Fruit fly (Drosophila melanogaster) whole organism, embryonic: ENCODE results near the gene Pde6.

Experiments
- CG10321 ChIP-seq: fragments of 200-800 bp; sonication (Bioruptor generic); IDR thresholded peaks from 2 replicates; pipeline ENCODE4 v1.3.6; 2022; ENCODE audit warnings: missing biosample characterization, missing genetic modification characterization
- CG11247 ChIP-seq: fragments of 200-800 bp; sonication (Bioruptor generic); IDR thresholded peaks from 2 replicates; pipeline ENCODE4 v1.3.6; 2022; ENCODE audit warnings: missing biosample characterization, missing genetic modification characterization
- CG11696 ChIP-seq: fragments of 200-800 bp; sonication (Bioruptor generic); IDR thresholded peaks from 2 replicates; pipeline ENCODE4 v1.3.6; 2022; ENCODE audit warnings: missing biosample characterization, missing genetic modification characterization
- CG14710 ChIP-seq: fragments of 200-800 bp; sonication (Bioruptor generic); optimal IDR thresholded peaks from 3 replicates; lab custom pipeline; 2019; ENCODE audit warnings: missing biosample characterization, mild to moderate bottlenecking, missing genetic modification characterization, moderate library complexity
- CG16813 ChIP-seq: fragments of 200-800 bp; sonication (Bioruptor generic); IDR thresholded peaks from 3 replicates; pipeline ENCODE4 v1.3.6; 2022; ENCODE audit warnings: missing biosample characterization, missing genetic modification characterization; ENCODE audit not compliant: partially characterized antibody
- CG18011 ChIP-seq: fragments of 200-800 bp; sonication (Bioruptor generic); optimal IDR thresholded peaks from 2 replicates; lab custom pipeline; 2017; ENCODE audit warnings: missing biosample characterization, missing genetic modification characterization, mild to moderate bottlenecking, moderate library complexity, missing genotype
- CG18476 ChIP-seq: fragments of 200-800 bp; sonication (Bioruptor generic); optimal IDR thresholded peaks from 2 replicates; lab custom pipeline; 2016; ENCODE audit warnings: missing biosample characterization, mild to moderate bottlenecking, missing genetic modification characterization
- CG18619 ChIP-seq: fragments of 200-800 bp; sonication (Bioruptor generic); optimal IDR thresholded peaks from 3 replicates; lab custom pipeline; 2017; ENCODE audit warnings: missing biosample characterization, mild to moderate bottlenecking, missing genetic modification characterization
- CG2116 ChIP-seq: fragments of 200-800 bp; sonication (Bioruptor generic); optimal IDR thresholded peaks from 3 replicates; lab custom pipeline; 2018; ENCODE audit warnings: missing biosample characterization, mild to moderate bottlenecking, missing genetic modification characterization
- CG3065 ChIP-seq: fragments of 200-800 bp; sonication (Bioruptor generic); optimal IDR thresholded peaks from 2 replicates; lab custom pipeline; 2016; ENCODE audit warnings: missing biosample characterization, missing genetic modification characterization
- CG33213 ChIP-seq: fragments of 200-800 bp; sonication (Bioruptor generic); optimal IDR thresholded peaks from 3 replicates; lab custom pipeline; 2016; ENCODE audit warnings: missing biosample characterization, missing genetic modification characterization
- CG4404 ChIP-seq: fragments of 200-800 bp; sonication (Bioruptor generic); IDR thresholded peaks from 2 replicates; pipeline ENCODE4 v1.3.6; 2022; ENCODE audit warnings: missing biosample characterization, missing genetic modification characterization
- CG5180 ChIP-seq: fragments of 200-800 bp; sonication (Bioruptor generic); optimal IDR thresholded peaks from 3 replicates; lab custom pipeline; 2017; ENCODE audit warnings: missing biosample characterization, missing genetic modification characterization, mild to moderate bottlenecking, moderate library complexity, missing genetic modification reagents
- CG6813 ChIP-seq: fragments of 200-800 bp; sonication (Bioruptor generic); optimal IDR thresholded peaks from 2 replicates; lab custom pipeline; 2017; ENCODE audit warnings: missing biosample characterization, missing genetic modification characterization, mild to moderate bottlenecking, moderate library complexity, missing genetic modification reagents
- CG8281 ChIP-seq: fragments of 200-800 bp; sonication (Bioruptor generic); optimal IDR thresholded peaks from 2 replicates; lab custom pipeline; 2018; ENCODE audit warnings: missing biosample characterization, mild to moderate bottlenecking, missing genetic modification characterization, moderate library complexity
- E2f1 ChIP-seq: fragments of 200-800 bp; sonication (Bioruptor generic); IDR thresholded peaks from 2 replicates; pipeline ENCODE4 v1.3.6; 2022; ENCODE audit warnings: missing biosample characterization, missing genetic modification characterization
- Jarid2 ChIP-seq: fragments of 200-800 bp; sonication (Bioruptor generic); optimal IDR thresholded peaks from 3 replicates; lab custom pipeline; 2017; ENCODE audit warnings: mild to moderate bottlenecking, missing biosample characterization, missing genetic modification reagents, missing genetic modification characterization
- MTF-1 ChIP-seq: fragments of 200-800 bp; sonication (Bioruptor generic); optimal IDR thresholded peaks from 2 replicates; lab custom pipeline; 2018; ENCODE audit warnings: missing biosample characterization, mild to moderate bottlenecking, missing genetic modification characterization, borderline replicate concordance
- Myb ChIP-seq: fragments of 200-800 bp; sonication (Bioruptor generic); optimal IDR thresholded peaks from 2 replicates; lab custom pipeline; 2016; ENCODE audit warnings: missing biosample characterization, missing genetic modification characterization
- Nf-YA ChIP-seq: fragments of 200-800 bp; sonication (Bioruptor generic); IDR thresholded peaks from 2 replicates; pipeline ENCODE4 v1.3.6; 2022; ENCODE audit warnings: missing biosample characterization, missing genetic modification characterization
- Rfx ChIP-seq: fragments of 200-800 bp; sonication (Bioruptor generic); IDR thresholded peaks from 2 replicates; pipeline ENCODE4 v1.3.6; 2022; ENCODE audit warnings: missing biosample characterization, missing genetic modification characterization
- Sin3A ChIP-seq: fragments of >200 bp; optimal IDR thresholded peaks from 2 replicates; lab custom pipeline; 2018
- Sox100B ChIP-seq: fragments of 200-800 bp; sonication (Bioruptor generic); optimal IDR thresholded peaks from 3 replicates; lab custom pipeline; 2018; ENCODE audit warnings: missing biosample characterization, mild to moderate bottlenecking, missing genetic modification characterization
- TFAM ChIP-seq: fragments of 200-800 bp; sonication (Bioruptor generic); optimal IDR thresholded peaks from 2 replicates; lab custom pipeline; 2017; ENCODE audit warnings: missing biosample characterization, missing genetic modification characterization, inconsistent platforms
- al ChIP-seq: fragments of 200-800 bp; sonication (Bioruptor generic); IDR thresholded peaks from 2 replicates; pipeline ENCODE4 v1.3.6; 2022; ENCODE audit warnings: missing biosample characterization, missing genetic modification characterization
- ash1 ChIP-seq: fragments of 200-800 bp; sonication (Bioruptor generic); optimal IDR thresholded peaks from 2 replicates; lab custom pipeline; 2018; ENCODE audit warnings: missing biosample characterization, mild to moderate bottlenecking, missing genetic modification characterization
- btn ChIP-seq: fragments of 200-800 bp; sonication (Bioruptor generic); optimal IDR thresholded peaks from 2 replicates; lab custom pipeline; 2016; ENCODE audit warnings: missing biosample characterization, missing genetic modification characterization
- cas ChIP-seq: fragments of 200-800 bp; sonication (Bioruptor generic); IDR thresholded peaks from 2 replicates; pipeline ENCODE4 v1.3.6; 2022; ENCODE audit warnings: missing biosample characterization, missing genetic modification characterization
- chinmo ChIP-seq: fragments of 200-800 bp; sonication (Bioruptor generic); IDR thresholded peaks from 4 replicates; pipeline ENCODE4 v1.3.6; 2022; ENCODE audit warnings: missing biosample characterization, missing genetic modification characterization; ENCODE audit not compliant: partially characterized antibody
- crc ChIP-seq: fragments of 200-800 bp; sonication (Bioruptor generic); optimal IDR thresholded peaks from 2 replicates; lab custom pipeline; 2016; ENCODE audit warnings: missing biosample characterization, missing genetic modification characterization
- dati ChIP-seq: fragments of 200-800 bp; sonication (Bioruptor generic); IDR thresholded peaks from 2 replicates; pipeline ENCODE4 v1.3.6; 2022; ENCODE audit warnings: missing biosample characterization, missing genetic modification characterization
- dmrt99B ChIP-seq: fragments of 200-800 bp; sonication (Bioruptor generic); optimal IDR thresholded peaks from 2 replicates; lab custom pipeline; 2018; ENCODE audit warnings: missing biosample characterization, mild to moderate bottlenecking, missing genetic modification characterization, moderate library complexity
- dpn ChIP-seq, 2 experiments: fragments of 200-800 bp; sonication (Bioruptor generic); optimal IDR thresholded peaks; 3 replicates each; lab custom pipeline; 2016; ENCODE audit warnings: missing biosample characterization in 2 of 2, missing genetic modification characterization in 2 of 2
- fd102C ChIP-seq: fragments of 200-800 bp; sonication (Bioruptor generic); optimal IDR thresholded peaks from 2 replicates; lab custom pipeline; 2018; ENCODE audit warnings: missing biosample characterization, mild to moderate bottlenecking, missing genetic modification characterization, moderate library complexity
- ftz-f1 ChIP-seq: fragments of 200-800 bp; sonication (Bioruptor generic); optimal IDR thresholded peaks from 2 replicates; lab custom pipeline; 2016; ENCODE audit warnings: missing biosample characterization, missing genetic modification characterization
- gsb-n ChIP-seq: fragments of 200-800 bp; sonication (Bioruptor generic); optimal IDR thresholded peaks from 3 replicates; lab custom pipeline; 2018; ENCODE audit warnings: missing biosample characterization, mild to moderate bottlenecking, missing genetic modification characterization
- her ChIP-seq: fragments of 200-800 bp; sonication (Bioruptor generic); optimal IDR thresholded peaks from 2 replicates; lab custom pipeline; 2016; ENCODE audit warnings: missing biosample characterization, missing genetic modification characterization
- ken ChIP-seq: fragments of 200-800 bp; sonication (Bioruptor generic); IDR thresholded peaks from 3 replicates; pipeline ENCODE4 v1.3.6; 2022; ENCODE audit warnings: missing biosample characterization, missing genetic modification characterization
- lmd ChIP-seq: fragments of 200-800 bp; sonication (Bioruptor generic); IDR thresholded peaks from 2 replicates; pipeline ENCODE4 v1.3.6; 2022; ENCODE audit warnings: missing biosample characterization, missing genetic modification characterization
- mirr ChIP-seq: fragments of 200-800 bp; sonication (Bioruptor generic); optimal IDR thresholded peaks from 3 replicates; lab custom pipeline; 2018; ENCODE audit warnings: missing biosample characterization, mild to moderate bottlenecking, missing genetic modification characterization
- org-1 ChIP-seq: fragments of 200-800 bp; sonication (Bioruptor generic); optimal IDR thresholded peaks from 2 replicates; lab custom pipeline; 2017; ENCODE audit warnings: missing biosample characterization, missing genetic modification characterization
- pan ChIP-seq, 4 experiments: fragments of >200 bp in 3 of 4; fragments of 200-800 bp in 1 of 4; sonication (Bioruptor generic) in 1 of 4; optimal IDR thresholded peaks in 3 of 4; IDR thresholded peaks in 1 of 4; 2 replicates each; pipeline versions ENCODE4 v1.3.6 to Lab custom; 2017 to 2022; ENCODE audit warnings: missing biosample characterization in 2 of 4, missing genetic modification characterization in 2 of 4, mixed read lengths in 1 of 4
- pfk ChIP-seq: fragments of 200-800 bp; sonication (Bioruptor generic); optimal IDR thresholded peaks from 2 replicates; lab custom pipeline; 2018; ENCODE audit warnings: missing biosample characterization, mild to moderate bottlenecking, missing genetic modification characterization, moderate library complexity
- phol ChIP-seq: fragments of 200-800 bp; sonication (Bioruptor generic); optimal IDR thresholded peaks from 3 replicates; lab custom pipeline; 2018; ENCODE audit warnings: missing biosample characterization, mild to moderate bottlenecking, missing genetic modification characterization, moderate library complexity
- pita ChIP-seq: fragments of 200-800 bp; sonication (Bioruptor generic); optimal IDR thresholded peaks from 2 replicates; lab custom pipeline; 2017; ENCODE audit warnings: missing biosample characterization, mild to moderate bottlenecking, missing genetic modification characterization
- pros ChIP-seq: fragments of 200-800 bp; sonication (Bioruptor generic); optimal IDR thresholded peaks from 3 replicates; lab custom pipeline; 2019; ENCODE audit warnings: missing biosample characterization, mild to moderate bottlenecking, missing genetic modification characterization, moderate library complexity
- seq ChIP-seq: fragments of 200-800 bp; sonication (Bioruptor generic); IDR thresholded peaks from 2 replicates; pipeline ENCODE4 v1.3.6; 2022; ENCODE audit warnings: missing biosample characterization, missing genetic modification characterization
- sna ChIP-seq: fragments of 200-800 bp; sonication (Bioruptor generic); IDR thresholded peaks from 2 replicates; pipeline ENCODE4 v1.3.6; 2022; ENCODE audit warnings: missing biosample characterization, missing genetic modification characterization; ENCODE audit not compliant: partially characterized antibody
- tin ChIP-seq: fragments of 200-800 bp; sonication (Bioruptor generic); optimal IDR thresholded peaks from 3 replicates; lab custom pipeline; 2016; ENCODE audit warnings: missing biosample characterization, missing genetic modification characterization
- tx ChIP-seq: fragments of 200-800 bp; sonication (Bioruptor generic); optimal IDR thresholded peaks from 2 replicates; lab custom pipeline; 2016; ENCODE audit warnings: missing biosample characterization, missing genetic modification characterization
- yki ChIP-seq: fragments of >200 bp; optimal IDR thresholded peaks from 3 replicates; lab custom pipeline; 2018

Gene Pde6

dm6 chr3R:14597935-14598424, 39.9 kb upstream of the Pde6 start (continued):
- TF ChIP-seq lmd (peak; percentile 44), Jarid2 (GFP tag; lab: Kevin White, UChicago) (no peak), Rfx (GFP tag; lab: Robert Waterston, UW) (no peak), CG18011 (GFP tag; lab: Kevin White, UChicago) (no peak), CG10321 (GFP tag; lab: Robert Waterston, UW) (no peak), Nf-YA (GFP tag; lab: Robert Waterston, UW) (no peak), CG4404 (GFP tag; lab: Robert Waterston, UW) (no peak), yki (lab: Kevin White, UChicago) (no peak), tin (GFP tag; lab: Kevin White, UChicago) (no peak), CG5180 (no peak), al (no peak), sna (GFP tag; lab: Robert Waterston, UW) (no peak), Sin3A (lab: Kevin White, UChicago) (no peak), pfk (GFP tag; lab: Kevin White, UChicago) (no peak), ftz-f1 (no peak), fd102C (GFP tag; lab: Kevin White, UChicago) (no peak), seq (no peak), Sox100B (GFP tag; lab: Kevin White, UChicago) (peak; percentile 50), CG3065 (GFP tag; lab: Kevin White, UChicago) (no peak), pita (GFP tag; lab: Kevin White, UChicago) (no peak), mirr (GFP tag; lab: Kevin White, UChicago) (no peak), CG11696 (GFP tag; lab: Robert Waterston, UW) (no peak), dpn (GFP tag; optimal IDR thresholded peaks at IDR 0.05; lab: Kevin White, UChicago) (peak in 1 of 2 experiments; percentile 38), org-1 (GFP tag; lab: Kevin White, UChicago) (no peak), chinmo (GFP tag; lab: Robert Waterston, UW) (no peak), CG6813 (GFP tag; lab: Kevin White, UChicago) (no peak), CG8281 (tag; lab: Kevin White, UChicago) (no peak), tx (GFP tag; lab: Kevin White, UChicago) (no peak), ash1 (GFP tag; lab: Kevin White, UChicago) (no peak), dmrt99B (tag; lab: Kevin White, UChicago) (peak; percentile 49), CG14710 (tag; lab: Kevin White, UChicago) (peak; percentile 38), dati (GFP tag; lab: Robert Waterston, UW) (0 out of 2 replicates have a peak, but pooled peaks have one; percentile 24), CG16813 (GFP tag; lab: Robert Waterston, UW) (no peak), pros (GFP tag; lab: Kevin White, UChicago) (no peak), Myb (no peak), CG18619 (GFP tag; lab: Kevin White, UChicago) (no peak), gsb-n (peak; percentile 26), ken (no peak), phol (tag; lab: Kevin White, UChicago) (peak; percentile 61), MTF-1 (GFP tag; lab: Kevin White, UChicago) (no peak), pan (optimal IDR thresholded peaks at IDR 0.05; lab: Kevin White, UChicago) (no peak), pan (GFP tag; optimal IDR thresholded peaks at IDR 0.05 in 1 of 2, IDR thresholded peaks at IDR 0.05 in 1 of 2) (peak in 1 of 2 experiments; percentile 37), CG33213 (no peak), CG11247 (no peak), CG2116 (GFP tag; lab: Kevin White, UChicago) (no peak), crc (no peak), E2f1 (GFP tag; lab: Robert Waterston, UW) (no peak), cas (no peak), her (GFP tag; lab: Kevin White, UChicago) (no peak), CG18476 (GFP tag; lab: Kevin White, UChicago) (peak; percentile 10), btn (GFP tag; lab: Kevin White, UChicago) (no peak), TFAM (GFP tag; lab: Kevin White, UChicago) (no peak)
